Worm (Caenorhabditis elegans) whole organism, L2 larva: Measurements from ENCODE around the gene B0524.6.

Experiments used
- C34F6.9 ChIP-seq: fragments of 150-350 bp; optimal IDR thresholded peaks from 2 replicates; lab custom pipeline; 2014; ENCODE audit warnings: missing biosample characterization, missing genetic modification characterization
- F13H6.1 ChIP-seq: sonication (generic microtip); optimal IDR thresholded peaks from 2 replicates; lab custom pipeline; 2016; ENCODE audit warnings: missing genetic modification characterization, missing compliant biosample characterization
- R02D3.7 ChIP-seq: fragments of 150-350 bp; optimal IDR thresholded peaks from 2 replicates; lab custom pipeline; 2014; ENCODE audit warnings: missing biosample characterization, missing genetic modification characterization
- Y55F3AM.14 ChIP-seq: fragments of 200-800 bp; sonication (Bioruptor generic); optimal IDR thresholded peaks from 2 replicates; lab custom pipeline; 2018; ENCODE audit warnings: mild to moderate bottlenecking, missing genetic modification characterization, missing compliant biosample characterization
- ZK546.5 ChIP-seq: sonication (generic microtip); optimal IDR thresholded peaks from 2 replicates; lab custom pipeline; 2017; ENCODE audit warnings: missing biosample characterization, missing genetic modification characterization
- alr-1 ChIP-seq: fragments of 150-350 bp; optimal IDR thresholded peaks from 2 replicates; lab custom pipeline; 2014; ENCODE audit warnings: missing biosample characterization, missing genetic modification characterization
- aly-2 ChIP-seq: fragments of 150-350 bp; optimal IDR thresholded peaks from 2 replicates; lab custom pipeline; 2014; ENCODE audit warnings: missing biosample characterization, missing genetic modification characterization
- ama-1 ChIP-seq: fragments of 150-350 bp; optimal IDR thresholded peaks from 2 replicates; lab custom pipeline; 2018; ENCODE audit warnings: inconsistent platforms
- blmp-1 ChIP-seq: sonication (generic microtip); optimal IDR thresholded peaks from 2 replicates; lab custom pipeline; 2017; ENCODE audit warnings: missing genetic modification characterization, mild to moderate bottlenecking, missing compliant biosample characterization, antibody characterized with exemption, moderate library complexity; ENCODE audit not compliant: insufficient read depth
- ceh-16 ChIP-seq: fragments of 150-350 bp; optimal IDR thresholded peaks from 2 replicates; lab custom pipeline; 2014; ENCODE audit warnings: missing biosample characterization, missing genetic modification characterization
- ceh-82 ChIP-seq: fragments of 150-350 bp; optimal IDR thresholded peaks from 2 replicates; lab custom pipeline; 2014; ENCODE audit warnings: missing biosample characterization, missing genetic modification characterization
- crh-2 ChIP-seq: sonication (generic microtip); optimal IDR thresholded peaks from 2 replicates; lab custom pipeline; 2017; ENCODE audit warnings: missing biosample characterization, missing genetic modification characterization
- dmd-4 ChIP-seq: sonication (generic microtip); optimal IDR thresholded peaks from 2 replicates; lab custom pipeline; 2017; ENCODE audit warnings: missing biosample characterization, missing genetic modification characterization
- egl-27 ChIP-seq: sonication (generic microtip); optimal IDR thresholded peaks from 3 replicates; lab custom pipeline; 2017; ENCODE audit warnings: missing biosample characterization, missing genetic modification reagents, missing genetic modification characterization
- elt-1 ChIP-seq: fragments of 150-350 bp; optimal IDR thresholded peaks from 2 replicates; lab custom pipeline; 2014; ENCODE audit warnings: missing biosample characterization, missing genetic modification characterization
- elt-3 ChIP-seq: sonication (generic microtip); optimal IDR thresholded peaks from 2 replicates; lab custom pipeline; 2017; ENCODE audit warnings: missing biosample characterization, missing genetic modification characterization
- fos-1 ChIP-seq: fragments of 150-350 bp; optimal IDR thresholded peaks from 2 replicates; lab custom pipeline; 2014; ENCODE audit warnings: missing biosample characterization, missing genetic modification characterization
- gmeb-1 ChIP-seq: fragments of 150-350 bp; optimal IDR thresholded peaks from 2 replicates; lab custom pipeline; 2014; ENCODE audit warnings: missing biosample characterization, missing genetic modification characterization
- lin-11 ChIP-seq: fragments of 150-350 bp; sonication (generic microtip); optimal IDR thresholded peaks from 2 replicates; lab custom pipeline; 2014; ENCODE audit warnings: missing biosample characterization, missing genetic modification characterization, inconsistent platforms, mixed read lengths
- lin-13 ChIP-seq: fragments of 150-350 bp; optimal IDR thresholded peaks from 2 replicates; lab custom pipeline; 2014; ENCODE audit warnings: missing biosample characterization, missing genetic modification reagents, missing genetic modification characterization
- lin-39 ChIP-seq: fragments of 150-350 bp; optimal IDR thresholded peaks from 2 replicates; lab custom pipeline; 2014; ENCODE audit warnings: missing biosample characterization, missing genetic modification reagents, missing genetic modification characterization
- lsy-2 ChIP-seq, 2 experiments: fragments of 150-350 bp in 1 of 2; sonication (generic microtip) in 1 of 2; optimal IDR thresholded peaks; 2 replicates each; lab custom pipeline; 2014 to 2017; ENCODE audit warnings: missing biosample characterization in 2 of 2, missing genetic modification characterization in 2 of 2
- mab-5 ChIP-seq: fragments of 150-350 bp; optimal IDR thresholded peaks from 2 replicates; lab custom pipeline; 2014; ENCODE audit warnings: missing biosample characterization, missing genetic modification characterization
- mbf-1 ChIP-seq: sonication (generic microtip); optimal IDR thresholded peaks from 2 replicates; lab custom pipeline; 2017; ENCODE audit warnings: missing biosample characterization, missing genetic modification characterization
- mdl-1 ChIP-seq, 2 experiments: fragments of 150-350 bp in 1 of 2; sonication (generic microtip) in 1 of 2; optimal IDR thresholded peaks; 2 replicates each; lab custom pipeline; 2017; ENCODE audit warnings: missing biosample characterization in 2 of 2, missing genetic modification characterization in 2 of 2
- nhr-10 ChIP-seq: sonication (generic microtip); optimal IDR thresholded peaks from 2 replicates; lab custom pipeline; 2017; ENCODE audit warnings: missing biosample characterization, missing genetic modification characterization
- nhr-11 ChIP-seq: fragments of 150-350 bp; optimal IDR thresholded peaks from 2 replicates; lab custom pipeline; 2014; ENCODE audit warnings: missing biosample characterization, missing genetic modification characterization
- nhr-12 ChIP-seq: fragments of 150-350 bp; optimal IDR thresholded peaks from 2 replicates; lab custom pipeline; 2014; ENCODE audit warnings: missing biosample characterization, missing genetic modification characterization
- nhr-129 ChIP-seq: fragments of 150-350 bp; optimal IDR thresholded peaks from 2 replicates; lab custom pipeline; 2014; ENCODE audit warnings: missing biosample characterization, missing genetic modification characterization
- nhr-21 ChIP-seq: fragments of 150-350 bp; optimal IDR thresholded peaks from 2 replicates; lab custom pipeline; 2014; ENCODE audit warnings: missing biosample characterization, missing genetic modification characterization
- nhr-23 ChIP-seq: fragments of 150-350 bp; optimal IDR thresholded peaks from 2 replicates; lab custom pipeline; 2014; ENCODE audit warnings: missing biosample characterization, missing genetic modification reagents, missing genetic modification characterization
- nhr-237 ChIP-seq: fragments of 150-350 bp; optimal IDR thresholded peaks from 2 replicates; lab custom pipeline; 2014; ENCODE audit warnings: missing biosample characterization, missing genetic modification characterization
- nhr-25 ChIP-seq: fragments of 150-350 bp; sonication (generic microtip); optimal IDR thresholded peaks from 3 replicates; lab custom pipeline; 2014; ENCODE audit warnings: missing biosample characterization, missing genetic modification characterization
- nhr-6 ChIP-seq: fragments of 150-350 bp; optimal IDR thresholded peaks from 2 replicates; lab custom pipeline; 2014; ENCODE audit warnings: missing biosample characterization, missing genetic modification characterization
- nhr-77 ChIP-seq: fragments of 150-350 bp; optimal IDR thresholded peaks from 2 replicates; lab custom pipeline; 2014; ENCODE audit warnings: missing biosample characterization, missing genetic modification characterization
- peb-1 ChIP-seq: fragments of 150-350 bp; optimal IDR thresholded peaks from 2 replicates; lab custom pipeline; 2014; ENCODE audit warnings: missing biosample characterization, missing genetic modification characterization
- sem-4 ChIP-seq: fragments of 150-350 bp; optimal IDR thresholded peaks from 2 replicates; lab custom pipeline; 2014; ENCODE audit warnings: missing biosample characterization, missing genetic modification reagents, missing genetic modification characterization
- skn-1 ChIP-seq: sonication (generic microtip); optimal IDR thresholded peaks from 2 replicates; lab custom pipeline; 2017; ENCODE audit warnings: missing biosample characterization, missing genetic modification characterization
- sma-3 ChIP-seq: sonication (generic microtip); optimal IDR thresholded peaks from 2 replicates; lab custom pipeline; 2016; ENCODE audit warnings: missing genetic modification reagents, missing genetic modification characterization, missing compliant biosample characterization
- sma-9 ChIP-seq, 2 experiments: fragments of 150-350 bp in 1 of 2; sonication (generic microtip) in 1 of 2; optimal IDR thresholded peaks; 2 replicates each; lab custom pipeline; 2014 to 2016; ENCODE audit warnings: missing genetic modification characterization in 2 of 2, mild to moderate bottlenecking in 1 of 2, missing biosample characterization in 1 of 2, missing compliant biosample characterization in 1 of 2, missing genetic modification reagents in 1 of 2, moderate library complexity in 1 of 2
- snpc-4 ChIP-seq: fragments of 150-350 bp; optimal IDR thresholded peaks from 2 replicates; lab custom pipeline; 2014; ENCODE audit warnings: missing biosample characterization, missing genetic modification characterization
- unc-39 ChIP-seq: fragments of 150-350 bp; optimal IDR thresholded peaks from 2 replicates; lab custom pipeline; 2014; ENCODE audit warnings: missing biosample characterization, missing genetic modification characterization
- unc-55 ChIP-seq: fragments of 150-350 bp; sonication (generic microtip); optimal IDR thresholded peaks from 3 replicates; lab custom pipeline; 2014; ENCODE audit warnings: missing biosample characterization, missing genetic modification reagents, missing genetic modification characterization
- unc-62 ChIP-seq: fragments of 150-350 bp; optimal IDR thresholded peaks from 2 replicates; lab custom pipeline; 2014; ENCODE audit warnings: missing biosample characterization, missing genetic modification reagents, missing genetic modification characterization
- zag-1 ChIP-seq: fragments of 150-350 bp; optimal IDR thresholded peaks from 2 replicates; lab custom pipeline; 2014; ENCODE audit warnings: missing biosample characterization, missing genetic modification characterization
- ztf-1 ChIP-seq: fragments of 200-800 bp; sonication (Bioruptor generic); conservative IDR thresholded peaks from 2 replicates; pipeline ENCODE4 v1.3.6; 2022; ENCODE audit warnings: missing genetic modification characterization, missing compliant biosample characterization
- ztf-11 ChIP-seq: sonication (generic microtip); optimal IDR thresholded peaks from 2 replicates; lab custom pipeline; 2017; ENCODE audit warnings: missing biosample characterization, missing genetic modification characterization
- ztf-4 ChIP-seq: fragments of 150-350 bp; optimal IDR thresholded peaks from 2 replicates; lab custom pipeline; 2014; ENCODE audit warnings: missing biosample characterization, missing genetic modification characterization

The B0524.6 gene

ce11 chrIII:1927230-1927629, 21.8 kb upstream of the B0524.6 start:
- peak; percentile 14 to 29 for TF ChIP-seq lsy-2 (tag; optimal IDR thresholded peaks at IDR 0.05; lab: Kevin White, UChicago)
- no peak for TF ChIP-seq ceh-16 (tag; lab: Kevin White, UChicago)
- no peak for TF ChIP-seq Y55F3AM.14 (GFP tag; lab: Kevin White, UChicago)
- peak; percentile 21 for TF ChIP-seq lin-13

DNA sequence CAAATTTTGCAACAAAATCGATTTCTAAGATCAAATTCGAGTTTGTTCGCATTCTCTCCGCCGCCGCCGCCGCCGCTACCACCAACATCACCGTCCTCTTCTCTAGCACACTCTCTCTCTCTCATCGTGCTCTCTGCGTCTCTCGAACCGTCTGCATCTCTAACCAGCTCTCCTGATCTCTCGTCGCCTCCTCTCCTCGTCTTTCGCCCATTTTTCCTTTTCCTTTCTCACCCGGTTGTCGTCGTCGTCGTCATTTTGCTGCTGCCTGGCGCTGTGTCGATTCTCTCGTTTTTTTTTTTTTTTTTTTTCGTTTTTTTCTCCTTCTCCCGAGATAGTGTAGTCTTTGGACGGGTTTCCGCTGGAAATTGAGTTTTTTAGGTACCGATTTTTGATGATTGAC, 21.0 kb upstream of the B0524.6 start:
- TF ChIP-seq ztf-11 (no peak), elt-1 (tag; lab: Kevin White, UChicago) (peak; percentile 38), skn-1 (tag; lab: Kevin White, UChicago) (no peak), elt-3 (tag; lab: Kevin White, UChicago) (no peak), peb-1 (tag; lab: Kevin White, UChicago) (no peak), sma-3 (GFP tag; lab: Kevin White, UChicago) (peak; percentile 94), ztf-4 (tag; lab: Kevin White, UChicago) (peak; percentile 81), gmeb-1 (tag; lab: Kevin White, UChicago) (peak; percentile 84), unc-62 (peak; percentile 42), nhr-237 (no peak), dmd-4 (no peak), nhr-23 (no peak), mdl-1 (tag; optimal IDR thresholded peaks at IDR 0.05; lab: Kevin White, UChicago) (peak; percentile 61 to 86), nhr-6 (tag; lab: Kevin White, UChicago) (peak; percentile 56), ZK546.5 (no peak), lin-39 (no peak), nhr-25 (tag; lab: Kevin White, UChicago) (peak; percentile 93), lsy-2 (tag; optimal IDR thresholded peaks at IDR 0.05; lab: Kevin White, UChicago) (peak; percentile 52 to 86), ceh-16 (tag; lab: Kevin White, UChicago) (no peak), ceh-82 (tag; lab: Kevin White, UChicago) (peak; percentile 47), blmp-1 (tag; lab: Kevin White, UChicago) (peak; percentile 96), Y55F3AM.14 (GFP tag; lab: Kevin White, UChicago) (peak; percentile 95), mbf-1 (tag; lab: Kevin White, UChicago) (no peak), crh-2 (tag; lab: Kevin White, UChicago) (peak; percentile 89), nhr-21 (peak; percentile 94), alr-1 (tag; lab: Kevin White, UChicago) (no peak), mab-5 (tag; lab: Kevin White, UChicago) (peak; percentile 86), R02D3.7 (tag; lab: Kevin White, UChicago) (no peak), fos-1 (tag; lab: Kevin White, UChicago) (peak; percentile 62), nhr-11 (no peak), C34F6.9 (tag; lab: Kevin White, UChicago) (peak; percentile 64), sem-4 (tag; lab: Kevin White, UChicago) (peak; percentile 92), ama-1 (lab: Kevin White, UChicago) (peak; percentile 49), nhr-77 (tag; lab: Kevin White, UChicago) (peak; percentile 33), nhr-12 (tag; lab: Kevin White, UChicago) (no peak), lin-11 (peak; percentile 75), unc-55 (GFP tag; lab: Kevin White, UChicago) (peak; percentile 96), aly-2 (tag; lab: Kevin White, UChicago) (no peak), unc-39 (tag; lab: Kevin White, UChicago) (no peak), egl-27 (tag; lab: Kevin White, UChicago) (peak; percentile 99), zag-1 (peak; percentile 40), F13H6.1 (tag; lab: Kevin White, UChicago) (peak; percentile 99), lin-13 (peak; percentile 92), snpc-4 (peak; percentile 38), ztf-1 (GFP tag; lab: Robert Waterston, UW) (no peak), nhr-10 (tag; lab: Kevin White, UChicago) (peak; percentile 25), nhr-129 (tag; lab: Kevin White, UChicago) (peak; percentile 73), sma-9 (GFP tag; optimal IDR thresholded peaks at IDR 0.05; lab: Kevin White, UChicago) (peak; percentile 100), sma-9 (tag; optimal IDR thresholded peaks at IDR 0.05; lab: Kevin White, UChicago) (peak; percentile 91)
